Fruit fly (Drosophila melanogaster) whole organism: ENCODE results near the gene CdGAPr.

Source experiments
- CG8478 ChIP-seq: fragments of >200 bp; optimal IDR thresholded peaks from 2 replicates; lab custom pipeline; 2018; ENCODE audit warnings: inconsistent platforms
- Dll ChIP-seq: fragments of >200 bp; optimal IDR thresholded peaks from 2 replicates; lab custom pipeline; 2017
- EcR ChIP-seq, 2 experiments: fragments of >200 bp; optimal IDR thresholded peaks; 2 replicates each; lab custom pipeline; 2017; ENCODE audit warnings: missing biosample characterization in 2 of 2, missing genetic modification characterization in 2 of 2, missing genetic modification reagents in 2 of 2
- pan ChIP-seq: fragments of >200 bp; optimal IDR thresholded peaks from 2 replicates; lab custom pipeline; 2017
- psq ChIP-seq: fragments of >200 bp; optimal IDR thresholded peaks from 2 replicates; lab custom pipeline; 2017
- usp ChIP-seq: fragments of >200 bp; optimal IDR thresholded peaks from 2 replicates; lab custom pipeline; 2017; ENCODE audit warnings: missing biosample characterization, missing genetic modification characterization, mixed read lengths

Gene CdGAPr

DNA sequence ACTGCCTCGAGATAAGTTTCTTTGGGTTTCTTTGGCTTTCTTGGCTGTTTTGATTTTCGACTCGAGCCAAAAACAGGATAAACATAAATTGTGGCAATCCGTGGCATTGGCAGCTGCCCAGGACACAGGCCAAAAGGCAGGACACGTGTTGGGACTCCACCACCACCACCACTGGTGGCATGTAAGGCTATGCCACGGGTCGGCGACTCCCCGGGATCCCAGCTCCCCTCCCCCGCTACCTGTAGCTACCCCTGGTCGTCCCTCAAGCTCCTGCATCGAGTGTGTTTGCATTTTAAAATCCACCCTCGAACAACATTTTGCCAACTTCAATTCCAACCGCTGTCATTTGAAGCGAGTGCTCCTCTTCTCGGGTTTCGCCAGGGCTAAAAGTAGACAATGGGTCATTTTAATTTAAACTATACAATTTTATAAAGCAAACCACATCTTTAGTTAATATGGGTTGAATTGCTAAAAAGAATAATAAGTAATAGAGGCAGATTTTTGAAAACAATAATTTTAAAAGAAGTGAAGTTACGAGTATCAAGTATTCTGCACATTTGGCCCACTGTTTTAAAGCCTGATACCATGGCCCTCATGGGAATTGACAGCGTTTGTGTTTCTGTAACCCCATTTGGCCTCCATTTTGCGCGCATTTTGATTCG, 10.4 kb upstream of the CdGAPr start:
- TF ChIP-seq CG8478 = no peak
- no peak for TF ChIP-seq pan

DNA sequence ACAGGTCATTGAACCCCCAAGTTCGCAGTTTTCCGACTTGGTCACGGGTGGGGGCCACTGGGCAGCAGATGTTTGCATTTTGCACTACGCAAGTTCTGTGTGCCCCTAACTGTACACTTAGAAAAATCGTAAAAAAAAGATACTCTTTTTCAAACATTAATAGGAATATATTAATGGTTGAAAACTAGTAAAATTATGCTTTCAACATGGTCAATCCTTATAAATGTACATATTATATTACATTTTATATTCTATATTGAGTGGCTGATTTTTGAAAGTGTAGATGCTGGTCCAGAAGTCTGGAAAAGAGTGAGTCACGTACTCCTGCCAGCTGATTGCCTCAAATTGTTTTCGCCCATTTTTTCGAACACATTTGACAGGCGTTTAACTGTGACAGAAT, 9.0 kb upstream of the CdGAPr start:
- TF ChIP-seq usp (GFP tag; lab: Kevin White, UChicago) = no peak
- TF ChIP-seq pan = no peak
- no peak for TF ChIP-seq EcR (GFP tag; optimal IDR thresholded peaks at IDR 0.05; lab: Kevin White, UChicago)
- TF ChIP-seq psq (lab: Kevin White, UChicago) = no peak
- TF ChIP-seq CG8478 = no peak
- no peak for TF ChIP-seq Dll (lab: Kevin White, UChicago)

DNA sequence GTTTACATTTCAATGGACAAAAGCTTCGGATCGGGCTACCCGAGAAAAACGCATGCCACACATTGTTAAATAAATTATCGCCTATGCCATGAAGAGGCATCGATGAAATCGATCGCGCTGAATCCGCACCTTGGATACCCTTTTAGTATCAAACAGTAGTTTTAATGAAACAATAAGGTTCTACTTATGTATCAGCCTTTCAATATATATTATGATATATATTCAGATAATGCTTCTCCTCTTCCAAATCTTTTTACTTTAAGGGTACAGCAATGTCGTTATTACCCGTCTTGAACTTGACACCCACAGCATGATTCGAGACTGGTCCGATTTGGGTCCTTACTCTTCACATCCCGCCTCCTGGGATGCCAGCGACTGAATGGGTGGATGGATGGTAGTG, 8.3 kb upstream of the CdGAPr start:
- TF ChIP-seq usp (GFP tag; lab: Kevin White, UChicago) = no peak
- TF ChIP-seq psq (lab: Kevin White, UChicago) = no peak
- TF ChIP-seq CG8478 = no peak
- no peak for TF ChIP-seq EcR (GFP tag; optimal IDR thresholded peaks at IDR 0.05; lab: Kevin White, UChicago)

- TF ChIP-seq EcR (GFP tag; optimal IDR thresholded peaks at IDR 0.05; lab: Kevin White, UChicago) (no peak), pan (no peak), CG8478 (no peak), Dll (lab: Kevin White, UChicago) (no peak), usp (GFP tag; lab: Kevin White, UChicago) (no peak), psq (lab: Kevin White, UChicago) (no peak)
These were observed 4.4 kb upstream of the CdGAPr start, which contains the start of gene sick for dm6 chr2L:19796111-19796451. sick (plus strand) TSS chr2L:19796365.

DNA sequence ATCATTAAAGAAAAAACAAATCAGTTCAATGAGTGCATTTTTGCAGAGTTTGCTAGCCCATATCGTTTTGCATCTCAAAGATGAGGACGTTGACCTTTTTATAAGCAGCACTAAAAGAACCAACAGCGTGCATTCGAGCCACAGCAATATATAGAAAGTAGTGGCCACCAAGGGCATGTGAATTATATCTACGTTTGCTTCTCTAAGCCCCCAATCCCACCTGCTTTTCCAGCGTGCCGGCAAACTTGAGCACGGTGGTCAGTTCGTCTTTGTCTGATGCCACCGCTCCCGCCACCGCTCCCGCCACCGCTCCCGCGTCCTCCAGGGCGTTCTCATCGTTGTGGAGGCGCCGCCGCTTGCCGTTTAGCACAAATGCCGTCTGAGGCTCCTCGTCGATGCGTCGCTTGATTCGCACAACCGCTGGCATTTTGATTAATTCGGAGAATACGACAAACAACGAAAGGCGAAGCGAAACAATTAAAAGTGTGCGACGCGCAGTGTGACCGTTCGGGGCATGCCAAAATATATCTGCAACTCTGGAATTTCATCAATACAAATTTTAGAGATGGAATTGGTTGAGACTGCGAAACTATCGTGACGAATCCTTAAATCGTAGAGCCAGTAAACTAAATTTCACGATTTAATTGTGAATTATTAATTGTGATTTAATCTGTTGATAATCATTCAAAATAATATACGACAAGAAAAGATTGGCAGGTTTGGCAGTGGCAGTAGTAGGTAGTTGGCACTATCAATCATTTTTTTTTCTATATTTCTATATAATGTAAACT, 3.8 kb upstream of the CdGAPr start:
- TF ChIP-seq EcR (GFP tag; optimal IDR thresholded peaks at IDR 0.05; lab: Kevin White, UChicago) (peak; percentile 69 to 87), psq (lab: Kevin White, UChicago) (no peak)

dm6 chr2L:19790553-19791320, 945 bp downstream of the CdGAPr start:
- no peak for TF ChIP-seq CG8478
- no peak for TF ChIP-seq usp (GFP tag; lab: Kevin White, UChicago)
- no peak for TF ChIP-seq pan
- no peak for TF ChIP-seq EcR (GFP tag; optimal IDR thresholded peaks at IDR 0.05; lab: Kevin White, UChicago)
- TF ChIP-seq Dll (lab: Kevin White, UChicago) = no peak
- no peak for TF ChIP-seq psq (lab: Kevin White, UChicago)

dm6 chr2L:19788735-19789134, 2.9 kb downstream of the CdGAPr start:
- no peak for TF ChIP-seq psq (lab: Kevin White, UChicago)
- TF ChIP-seq EcR (GFP tag; optimal IDR thresholded peaks at IDR 0.05; lab: Kevin White, UChicago) = no peak
- TF ChIP-seq pan = no peak
- TF ChIP-seq CG8478 = no peak

dm6 chr2L:19787930-19788329, 3.8 kb downstream of the CdGAPr start:
- TF ChIP-seq pan (no peak), Dll (lab: Kevin White, UChicago) (no peak), EcR (GFP tag; optimal IDR thresholded peaks at IDR 0.05; lab: Kevin White, UChicago) (no peak)

DNA sequence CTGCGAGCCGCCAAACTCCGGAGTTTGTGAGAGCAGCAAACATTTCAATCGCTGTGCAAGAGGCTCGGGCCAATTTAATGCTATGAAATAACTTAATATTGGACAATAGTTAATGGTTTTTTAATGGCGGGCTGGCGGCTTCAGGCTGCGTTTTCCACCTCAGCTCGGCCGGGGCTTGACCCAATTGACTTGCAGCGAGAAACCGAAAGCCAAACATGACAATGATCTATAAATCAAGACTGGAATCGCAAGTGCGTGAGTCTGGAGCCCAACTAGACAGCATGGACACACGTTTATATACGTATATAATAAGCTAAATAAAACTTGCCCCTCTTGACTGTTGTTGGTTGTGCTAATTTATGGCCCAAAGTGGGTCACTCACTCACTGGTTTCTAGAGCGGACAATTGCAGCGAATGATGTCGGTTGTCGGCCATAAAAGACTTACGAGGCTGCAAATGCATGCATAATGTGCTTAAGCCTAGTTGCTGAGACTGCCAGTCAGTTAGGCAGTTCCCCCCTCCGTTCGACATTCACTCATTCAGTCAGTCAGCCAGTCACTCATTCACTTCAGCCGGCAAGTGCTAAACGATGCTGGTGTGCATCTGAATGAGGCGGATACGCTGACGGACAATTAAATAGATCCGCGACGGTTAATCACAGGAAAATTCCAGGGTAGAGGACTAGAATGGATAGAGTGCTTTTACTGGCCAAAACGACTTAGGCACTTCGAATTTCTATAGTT, 6.7 kb downstream of the CdGAPr start:
- TF ChIP-seq Dll (lab: Kevin White, UChicago) (no peak), pan (no peak), CG8478 (no peak), EcR (GFP tag; optimal IDR thresholded peaks at IDR 0.05; lab: Kevin White, UChicago) (no peak)

DNA sequence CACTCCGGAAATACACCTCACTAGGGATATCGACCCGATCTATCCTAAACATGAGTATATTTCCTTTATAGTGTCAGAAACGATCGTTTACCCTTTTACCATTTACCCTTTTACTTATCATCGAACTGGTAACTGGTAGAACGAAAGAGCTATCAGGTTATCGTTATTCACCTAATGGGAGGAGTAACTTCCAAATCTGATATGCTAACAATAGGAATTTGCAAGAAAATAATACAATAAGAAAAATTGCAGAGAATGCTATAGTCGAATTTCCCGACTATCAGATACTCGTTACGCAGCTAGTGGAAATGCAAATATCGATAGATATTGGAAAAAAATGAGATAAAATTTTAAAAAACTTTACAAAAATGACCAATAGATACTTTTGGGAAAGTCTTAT, 17.4 kb downstream of the CdGAPr start:
- no peak for TF ChIP-seq psq (lab: Kevin White, UChicago)
- no peak for TF ChIP-seq usp (GFP tag; lab: Kevin White, UChicago)
- TF ChIP-seq pan = no peak
- no peak for TF ChIP-seq CG8478
- no peak for TF ChIP-seq Dll (lab: Kevin White, UChicago)
- TF ChIP-seq EcR (GFP tag; optimal IDR thresholded peaks at IDR 0.05; lab: Kevin White, UChicago) = no peak

DNA sequence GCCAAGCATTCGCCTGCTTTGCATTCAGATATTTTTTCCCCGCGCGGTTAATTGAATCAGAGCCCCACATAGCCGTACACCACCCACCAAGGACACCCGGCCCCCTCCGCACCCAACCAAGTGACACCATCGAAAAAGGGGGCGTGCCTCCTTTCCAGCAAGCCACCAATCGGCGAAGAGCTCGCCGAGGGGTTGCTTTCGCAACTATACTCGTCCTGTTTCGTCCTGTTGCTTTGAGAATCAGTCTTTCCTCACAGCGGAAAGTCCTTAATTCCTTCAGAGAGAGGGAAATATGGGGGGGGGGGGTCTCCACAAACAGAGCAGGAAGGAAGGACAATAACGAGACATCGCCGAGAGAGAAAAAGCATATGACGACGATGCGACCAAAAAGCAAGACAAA, 22.0 kb downstream of the CdGAPr start:
- no peak for TF ChIP-seq usp (GFP tag; lab: Kevin White, UChicago)
- TF ChIP-seq CG8478 = no peak
- TF ChIP-seq pan = no peak
- no peak for TF ChIP-seq Dll (lab: Kevin White, UChicago)
- TF ChIP-seq psq (lab: Kevin White, UChicago) = no peak
- no peak for TF ChIP-seq EcR (GFP tag; optimal IDR thresholded peaks at IDR 0.05; lab: Kevin White, UChicago)

DNA sequence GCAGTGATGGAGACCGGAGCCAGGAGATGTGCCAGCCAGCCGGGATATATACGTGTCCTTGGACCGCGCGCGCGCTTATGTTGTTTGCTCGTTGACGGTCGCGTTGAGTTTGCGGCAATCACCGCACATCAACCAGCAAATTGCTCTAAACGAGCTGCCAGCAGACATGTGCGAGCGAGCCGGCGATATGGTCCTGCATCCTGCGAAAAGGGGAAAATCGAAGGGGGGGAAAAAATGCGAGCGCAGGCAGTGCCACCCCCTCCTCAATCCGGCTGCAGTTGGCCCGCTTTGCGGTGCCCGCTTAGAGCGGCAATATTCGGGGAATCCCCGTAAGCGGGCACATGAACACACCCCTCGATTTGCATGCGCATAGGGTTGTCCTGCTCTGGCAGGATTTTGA, 22.7 kb downstream of the CdGAPr start, which contains the start of gene bsh:
Gene bsh, minus strand, starts transcription at position 101 of the 400 bp plus-strand sequence.
- TF ChIP-seq usp (GFP tag; lab: Kevin White, UChicago) = no peak
- TF ChIP-seq Dll (lab: Kevin White, UChicago) = no peak
- no peak for TF ChIP-seq EcR (GFP tag; optimal IDR thresholded peaks at IDR 0.05; lab: Kevin White, UChicago)
- no peak for TF ChIP-seq psq (lab: Kevin White, UChicago)
- no peak for TF ChIP-seq CG8478
- TF ChIP-seq pan = no peak
